Worm (Caenorhabditis elegans): ENCODE measurements around the gene npp-26.

The npp-26 gene

DNA sequence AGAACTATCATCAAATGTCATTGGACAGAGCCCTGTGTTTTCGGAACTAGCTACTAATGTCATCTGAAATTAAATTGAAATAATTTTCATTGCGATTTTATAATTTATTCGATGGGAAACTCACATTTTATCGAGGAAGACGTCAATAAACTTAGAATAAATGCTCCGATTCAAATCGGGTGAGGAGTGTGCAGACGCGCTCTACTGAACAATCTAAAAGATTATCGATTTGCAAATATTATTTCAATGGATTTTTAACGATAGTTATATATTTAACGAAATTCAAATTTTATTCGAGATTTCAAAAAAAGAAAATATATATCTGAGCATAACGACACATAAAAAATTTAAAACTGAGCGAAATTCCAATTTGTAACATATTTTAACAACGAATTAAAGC, 34.6 kb downstream of the npp-26 start, which contains the start of gene eor-1:
Gene eor-1 (minus strand): TSS at position 65 of the 400 bp plus-strand sequence.
- TF ChIP-seq ref-1 (GFP tag; conservative IDR thresholded peaks at IDR 0.05) (no peak), T22C8.4 (GFP tag; IDR thresholded peaks at IDR 0.05) (peak; percentile 85)

DNA sequence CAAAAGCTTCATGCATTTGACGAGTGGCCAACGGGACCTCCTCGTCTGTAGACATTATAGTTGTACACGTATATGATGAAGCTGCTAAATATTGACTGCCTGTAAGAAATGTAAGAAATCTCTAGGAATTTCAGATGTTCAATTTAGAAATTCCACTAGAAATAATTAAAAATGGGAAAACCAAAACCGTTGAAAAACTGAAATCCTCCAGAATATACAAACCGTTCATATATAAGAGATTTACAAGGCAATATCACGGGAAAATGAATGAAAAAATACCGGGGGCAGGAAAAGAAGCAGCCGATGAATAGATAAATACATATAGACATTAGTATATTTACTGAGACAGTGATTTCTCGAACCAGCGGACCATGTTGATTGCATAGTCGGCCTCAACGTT, 38.0 kb downstream of the npp-26 start, which contains the start of gene dpf-7:
Gene dpf-7 (minus strand): TSS at position 101 of the 400 bp plus-strand sequence.
- TF ChIP-seq ref-1 (GFP tag; conservative IDR thresholded peaks at IDR 0.05) (no peak), med-1 (GFP tag; optimal IDR thresholded peaks at IDR 0.05; ENCODE audit: insufficient read depth) (no peak), ztf-23 (GFP tag; IDR thresholded peaks at IDR 0.05) (no peak), cog-1 (tag; optimal IDR thresholded peaks at IDR 0.05) (no peak), flt-1 (GFP tag; IDR thresholded peaks at IDR 0.05) (no peak), ztf-29 (GFP tag; IDR thresholded peaks at IDR 0.05) (no peak), klf-2 (GFP tag; conservative IDR thresholded peaks at IDR 0.05) (no peak), tab-1 (GFP tag; IDR thresholded peaks at IDR 0.05) (no peak), T22C8.4 (GFP tag; IDR thresholded peaks at IDR 0.05) (no peak)

DNA sequence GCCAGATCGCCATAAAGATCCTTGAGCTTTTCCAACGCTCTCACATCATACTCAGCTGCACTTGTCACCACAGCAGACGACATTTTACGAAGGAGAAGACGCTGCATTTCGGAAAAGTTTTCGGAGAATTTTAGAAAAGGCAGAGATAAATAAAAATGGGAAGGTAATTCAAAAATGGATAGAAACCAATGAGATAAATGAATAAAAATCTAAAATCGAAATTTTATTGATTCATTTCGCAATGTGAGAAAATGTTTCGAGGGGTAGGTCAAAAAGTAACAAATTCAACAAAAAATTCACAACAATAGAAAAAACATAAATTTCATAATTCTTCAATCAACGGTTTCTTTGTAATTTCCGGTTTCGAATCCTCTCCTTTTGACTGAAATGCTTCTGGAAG, 42.0 kb downstream of the npp-26 start, which contains the start of gene dpf-5:
Gene dpf-5 (minus strand): TSS at position 101 of the 400 bp plus-strand sequence.
- no peak for TF ChIP-seq klf-2 (GFP tag; conservative IDR thresholded peaks at IDR 0.05)
- no peak for TF ChIP-seq ztf-29 (GFP tag; IDR thresholded peaks at IDR 0.05)
- TF ChIP-seq flt-1 (GFP tag; IDR thresholded peaks at IDR 0.05): no peak
- no peak for TF ChIP-seq med-1 (GFP tag; optimal IDR thresholded peaks at IDR 0.05; ENCODE audit: insufficient read depth)
- no peak for TF ChIP-seq ztf-23 (GFP tag; IDR thresholded peaks at IDR 0.05)

DNA sequence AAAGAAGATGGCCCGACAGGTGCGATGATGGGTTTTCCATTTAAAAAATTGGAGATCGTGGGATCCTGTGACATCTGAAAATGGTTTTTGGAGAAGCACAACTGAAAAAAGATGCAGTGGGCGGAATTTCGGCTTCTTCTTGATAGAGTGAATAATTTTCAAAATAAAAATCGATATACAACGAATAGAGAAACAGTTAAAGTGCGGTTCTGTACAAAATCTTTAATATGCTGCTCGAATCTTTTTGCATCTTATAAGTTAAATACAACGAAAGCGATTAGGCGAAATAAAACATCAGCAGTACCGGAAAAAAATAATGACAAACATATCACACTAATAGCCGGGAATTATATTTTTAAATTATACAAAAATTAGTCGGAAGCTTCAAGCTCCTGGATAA, 42.7 kb downstream of the npp-26 start, which contains the start of gene H06H21.11:
Gene H06H21.11 (minus strand): TSS at position 101 of the 400 bp plus-strand sequence.
- TF ChIP-seq flt-1 (GFP tag; IDR thresholded peaks at IDR 0.05): no peak
- no peak for TF ChIP-seq ztf-29 (GFP tag; IDR thresholded peaks at IDR 0.05)
- no peak for TF ChIP-seq med-1 (GFP tag; optimal IDR thresholded peaks at IDR 0.05; ENCODE audit: insufficient read depth)
- TF ChIP-seq ztf-23 (GFP tag; IDR thresholded peaks at IDR 0.05): no peak
- TF ChIP-seq ref-1 (GFP tag; conservative IDR thresholded peaks at IDR 0.05): no peak
- TF ChIP-seq cog-1 (tag; optimal IDR thresholded peaks at IDR 0.05): no peak
- TF ChIP-seq klf-2 (GFP tag; conservative IDR thresholded peaks at IDR 0.05): no peak
- TF ChIP-seq tab-1 (GFP tag; IDR thresholded peaks at IDR 0.05): no peak
- no peak for TF ChIP-seq T22C8.4 (GFP tag; IDR thresholded peaks at IDR 0.05)

DNA sequence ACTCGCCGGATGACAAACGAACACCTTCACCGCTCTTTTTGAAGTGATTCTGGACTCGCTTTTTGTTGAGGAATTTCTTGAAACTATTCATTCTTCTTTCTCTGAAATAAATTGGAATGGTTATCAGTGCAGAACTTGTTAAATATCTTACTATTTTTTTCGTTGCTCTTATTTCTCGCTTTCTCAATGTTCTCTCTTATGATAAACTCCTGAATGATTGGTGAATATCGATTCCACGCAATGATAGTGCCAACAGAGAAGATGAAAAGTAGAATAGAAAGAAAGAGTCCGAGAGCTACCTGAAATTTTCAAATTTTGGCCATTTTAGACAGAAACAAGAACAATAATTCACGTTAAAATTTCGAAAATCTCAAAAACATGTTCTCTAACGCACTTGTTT, 44.9 kb downstream of the npp-26 start, which contains the start of gene ubxn-6:
Gene ubxn-6 (minus strand): TSS at position 101 of the 400 bp plus-strand sequence.
- TF ChIP-seq T22C8.4 (GFP tag; IDR thresholded peaks at IDR 0.05) (no peak), med-1 (GFP tag; optimal IDR thresholded peaks at IDR 0.05; ENCODE audit: insufficient read depth) (no peak), ref-1 (GFP tag; conservative IDR thresholded peaks at IDR 0.05) (no peak), klf-2 (GFP tag; conservative IDR thresholded peaks at IDR 0.05) (no peak), ztf-23 (GFP tag; IDR thresholded peaks at IDR 0.05) (no peak), tab-1 (GFP tag; IDR thresholded peaks at IDR 0.05) (no peak), flt-1 (GFP tag; IDR thresholded peaks at IDR 0.05) (no peak), cog-1 (tag; optimal IDR thresholded peaks at IDR 0.05) (no peak), ztf-29 (GFP tag; IDR thresholded peaks at IDR 0.05) (no peak)

DNA sequence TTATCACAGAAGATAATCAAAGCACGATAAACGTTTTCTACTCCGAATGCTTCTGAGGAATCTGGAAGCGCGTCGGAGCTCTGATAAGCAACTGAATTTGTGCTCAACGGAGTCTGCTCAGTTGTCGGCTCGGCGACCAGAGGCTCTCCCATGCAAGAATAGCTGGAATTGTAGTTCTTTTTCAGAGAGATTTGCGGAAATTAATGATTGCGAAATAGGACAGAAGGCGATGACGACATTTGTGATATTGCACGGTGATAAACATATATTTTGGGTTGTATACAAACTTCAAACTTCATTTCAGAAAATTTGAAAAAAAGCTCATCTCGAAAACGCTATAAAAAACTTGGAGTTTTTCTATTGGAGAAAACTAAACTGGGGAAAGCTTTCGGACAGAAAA, 45.3 kb downstream of the npp-26 start, which contains the start of gene H06H21.37:
Gene H06H21.37 (minus strand): TSS at position 162 of the 400 bp plus-strand sequence.
- TF ChIP-seq flt-1 (GFP tag; IDR thresholded peaks at IDR 0.05): no peak
- no peak for TF ChIP-seq ref-1 (GFP tag; conservative IDR thresholded peaks at IDR 0.05)
- no peak for TF ChIP-seq klf-2 (GFP tag; conservative IDR thresholded peaks at IDR 0.05)
- TF ChIP-seq cog-1 (tag; optimal IDR thresholded peaks at IDR 0.05): no peak
- no peak for TF ChIP-seq med-1 (GFP tag; optimal IDR thresholded peaks at IDR 0.05; ENCODE audit: insufficient read depth)
- TF ChIP-seq ztf-23 (GFP tag; IDR thresholded peaks at IDR 0.05): no peak
- no peak for TF ChIP-seq T22C8.4 (GFP tag; IDR thresholded peaks at IDR 0.05)
- TF ChIP-seq tab-1 (GFP tag; IDR thresholded peaks at IDR 0.05): no peak
- no peak for TF ChIP-seq ztf-29 (GFP tag; IDR thresholded peaks at IDR 0.05)

DNA sequence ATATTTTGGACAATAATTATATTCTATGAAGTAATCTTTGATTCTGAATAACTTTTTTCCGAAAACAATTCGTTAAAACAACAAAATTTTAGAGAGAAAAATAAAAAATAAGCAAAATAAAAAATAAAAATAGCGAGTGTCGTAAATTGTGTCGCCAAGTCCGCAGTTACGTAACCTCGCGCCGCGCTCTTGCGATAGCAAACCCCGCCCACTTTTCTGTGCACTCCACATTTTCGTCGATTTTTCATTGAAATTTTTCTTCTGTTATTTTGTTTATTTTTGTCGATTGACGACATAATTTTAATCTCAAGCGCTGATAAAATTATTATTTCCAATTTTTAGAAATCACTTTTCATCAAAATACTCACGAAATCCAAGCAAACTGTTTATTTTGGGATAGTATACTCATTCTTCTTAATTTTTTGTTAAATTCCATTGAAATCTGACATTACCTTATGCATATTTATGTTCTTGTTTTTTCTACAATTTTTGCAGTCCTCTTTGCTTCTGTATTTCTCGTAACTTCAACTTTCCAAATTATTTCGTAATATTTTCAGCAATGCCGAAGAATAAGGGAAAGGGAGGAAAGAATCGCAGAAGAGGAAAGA, 46.0 kb downstream of the npp-26 start, which contains the start of gene eif-1.A:
Gene eif-1.A (plus strand): TSS at position 558 of the 608 bp plus-strand sequence.
- no peak for TF ChIP-seq ref-1 (GFP tag; conservative IDR thresholded peaks at IDR 0.05)
- TF ChIP-seq cog-1 (tag; optimal IDR thresholded peaks at IDR 0.05): no peak
- TF ChIP-seq ztf-29 (GFP tag; IDR thresholded peaks at IDR 0.05): no peak
- 0 out of 2 replicates have a peak, but pooled peaks have one; percentile 16 for TF ChIP-seq flt-1 (GFP tag; IDR thresholded peaks at IDR 0.05)
- TF ChIP-seq T22C8.4 (GFP tag; IDR thresholded peaks at IDR 0.05): no peak
- 0 out of 2 replicates have a peak, but pooled peaks have one; percentile 7 for TF ChIP-seq klf-2 (GFP tag; conservative IDR thresholded peaks at IDR 0.05)
- TF ChIP-seq ztf-23 (GFP tag; IDR thresholded peaks at IDR 0.05): 0 out of 2 replicates have a peak, but pooled peaks have one; percentile 51
- TF ChIP-seq med-1 (GFP tag; optimal IDR thresholded peaks at IDR 0.05; ENCODE audit: insufficient read depth): peak; percentile 21

DNA sequence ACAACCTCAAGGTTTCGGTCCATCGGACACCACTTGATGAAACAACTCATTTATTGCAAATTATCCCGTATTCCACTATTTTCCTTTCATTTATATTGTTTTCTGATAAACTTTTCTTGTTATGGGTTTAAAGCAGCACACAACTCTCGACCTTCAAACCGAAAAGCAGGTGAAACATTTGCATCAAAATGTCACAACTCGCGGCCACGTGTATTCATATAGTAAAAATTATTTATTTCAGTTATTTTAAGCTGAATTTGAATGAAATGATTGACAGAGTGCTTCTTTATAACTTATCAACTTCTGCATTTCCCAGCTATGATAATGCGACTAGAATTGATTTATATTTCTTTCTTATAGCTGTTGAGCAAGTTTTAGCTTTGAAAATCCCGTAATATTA, 47.3 kb downstream of the npp-26 start, which contains the start of gene srw-95:
Gene srw-95 (plus strand): TSS at position 213 of the 400 bp plus-strand sequence.
- TF ChIP-seq T22C8.4 (GFP tag; IDR thresholded peaks at IDR 0.05) (no peak), klf-2 (GFP tag; conservative IDR thresholded peaks at IDR 0.05) (no peak), tab-1 (GFP tag; IDR thresholded peaks at IDR 0.05) (no peak), med-1 (GFP tag; optimal IDR thresholded peaks at IDR 0.05; ENCODE audit: insufficient read depth) (no peak), ztf-23 (GFP tag; IDR thresholded peaks at IDR 0.05) (no peak), ref-1 (GFP tag; conservative IDR thresholded peaks at IDR 0.05) (no peak), ztf-29 (GFP tag; IDR thresholded peaks at IDR 0.05) (no peak), flt-1 (GFP tag; IDR thresholded peaks at IDR 0.05) (no peak), cog-1 (tag; optimal IDR thresholded peaks at IDR 0.05) (no peak)

DNA sequence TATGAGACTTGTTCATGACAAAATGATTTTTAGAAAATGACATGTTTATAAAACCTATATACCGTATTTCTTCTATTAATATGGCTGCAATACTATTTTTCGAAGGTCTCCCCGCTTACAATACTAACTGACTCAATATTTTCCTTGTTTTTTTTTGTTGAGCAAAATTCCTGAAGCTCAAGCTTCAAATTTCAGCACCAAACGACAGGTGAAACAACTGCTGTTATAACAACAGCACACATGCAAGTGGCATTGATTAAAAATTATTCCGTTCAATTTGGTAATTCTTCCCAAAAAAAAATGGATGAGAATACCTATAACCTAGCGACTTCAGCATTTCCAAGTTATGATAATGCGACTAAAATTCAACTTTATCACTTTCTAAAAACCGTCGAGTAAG, 49.7 kb downstream of the npp-26 start, which contains the start of gene srw-94:
Gene srw-94 (plus strand): TSS at position 301 of the 400 bp plus-strand sequence.
- TF ChIP-seq tab-1 (GFP tag; IDR thresholded peaks at IDR 0.05) (no peak), ref-1 (GFP tag; conservative IDR thresholded peaks at IDR 0.05) (no peak), cog-1 (tag; optimal IDR thresholded peaks at IDR 0.05) (no peak), T22C8.4 (GFP tag; IDR thresholded peaks at IDR 0.05) (no peak), ztf-29 (GFP tag; IDR thresholded peaks at IDR 0.05) (no peak), klf-2 (GFP tag; conservative IDR thresholded peaks at IDR 0.05) (no peak), flt-1 (GFP tag; IDR thresholded peaks at IDR 0.05) (no peak), med-1 (GFP tag; optimal IDR thresholded peaks at IDR 0.05; ENCODE audit: insufficient read depth) (no peak), ztf-23 (GFP tag; IDR thresholded peaks at IDR 0.05) (no peak)
